Worm (Caenorhabditis elegans) whole organism, late embryonic: ENCODE data around the gene C08E3.13.

ENCODE experiments used
- C08G9.2 ChIP-seq: sonication (generic microtip); optimal IDR thresholded peaks from 2 replicates; lab custom pipeline; 2016; ENCODE audit warnings: mild to moderate bottlenecking, missing genetic modification characterization, moderate library complexity, missing compliant biosample characterization
- C38D4.7 ChIP-seq: fragments of 200-800 bp; sonication (Bioruptor generic); optimal IDR thresholded peaks from 2 replicates; lab custom pipeline; 2018; ENCODE audit warnings: mild to moderate bottlenecking, missing genetic modification characterization, moderate library complexity, missing compliant biosample characterization
- K02D7.2 ChIP-seq: sonication (generic microtip); optimal IDR thresholded peaks from 2 replicates; lab custom pipeline; 2017; ENCODE audit warnings: mild to moderate bottlenecking, missing genetic modification characterization, missing compliant biosample characterization
- K09A11.1 ChIP-seq: sonication (generic microtip); optimal IDR thresholded peaks from 2 replicates; lab custom pipeline; 2017; ENCODE audit warnings: antibody characterized with exemption, mild to moderate bottlenecking, missing genetic modification characterization, missing compliant biosample characterization; ENCODE audit not compliant: insufficient read depth
- T23F11.4 ChIP-seq: fragments of 200-800 bp; sonication (Bioruptor generic); optimal IDR thresholded peaks from 2 replicates; lab custom pipeline; 2018; ENCODE audit warnings: mild to moderate bottlenecking, missing genetic modification characterization, missing compliant biosample characterization
- ceh-14 ChIP-seq: sonication (generic microtip); optimal IDR thresholded peaks from 2 replicates; lab custom pipeline; 2016; ENCODE audit warnings: missing genotype, missing genetic modification characterization, missing compliant biosample characterization
- ceh-19 ChIP-seq: fragments of 200-800 bp; sonication (Bioruptor generic); optimal IDR thresholded peaks from 2 replicates; lab custom pipeline; 2018; ENCODE audit warnings: mild to moderate bottlenecking, missing genetic modification characterization, missing compliant biosample characterization
- ceh-2 ChIP-seq: sonication (generic microtip); optimal IDR thresholded peaks from 2 replicates; lab custom pipeline; 2016; ENCODE audit warnings: missing genotype, missing genetic modification characterization, missing compliant biosample characterization
- ceh-22 ChIP-seq: sonication (generic microtip); optimal IDR thresholded peaks from 2 replicates; lab custom pipeline; 2017; ENCODE audit warnings: missing biosample characterization, missing genetic modification characterization
- ceh-24 ChIP-seq: sonication (generic microtip); optimal IDR thresholded peaks from 2 replicates; lab custom pipeline; 2016; ENCODE audit warnings: mild to moderate bottlenecking, missing genetic modification characterization, missing compliant biosample characterization
- ceh-30 ChIP-seq: fragments of 150-350 bp; optimal IDR thresholded peaks from 2 replicates; lab custom pipeline; 2014; ENCODE audit warnings: missing biosample characterization, missing genetic modification characterization
- ceh-34 ChIP-seq: sonication (generic microtip); optimal IDR thresholded peaks from 2 replicates; lab custom pipeline; 2016; ENCODE audit warnings: mild to moderate bottlenecking, missing genetic modification characterization, missing compliant biosample characterization
- ceh-48 ChIP-seq: sonication (generic microtip); optimal IDR thresholded peaks from 2 replicates; lab custom pipeline; 2016; ENCODE audit warnings: missing genetic modification characterization, inconsistent platforms, missing compliant biosample characterization
- ceh-6 ChIP-seq: fragments of 200-800 bp; sonication (Bioruptor generic); optimal IDR thresholded peaks from 2 replicates; lab custom pipeline; 2018; ENCODE audit warnings: mild to moderate bottlenecking, missing genetic modification characterization, missing compliant biosample characterization
- ceh-9 ChIP-seq: sonication (generic microtip); optimal IDR thresholded peaks from 2 replicates; lab custom pipeline; 2016; ENCODE audit warnings: mild to moderate bottlenecking, missing genetic modification characterization, inconsistent platforms, missing compliant biosample characterization
- che-1 ChIP-seq: sonication (generic microtip); optimal IDR thresholded peaks from 2 replicates; lab custom pipeline; 2016; ENCODE audit warnings: mild to moderate bottlenecking, missing genetic modification characterization, missing compliant biosample characterization
- dve-1 ChIP-seq: sonication (generic microtip); optimal IDR thresholded peaks from 2 replicates; lab custom pipeline; 2017; ENCODE audit warnings: antibody characterized with exemption, mild to moderate bottlenecking, missing genetic modification characterization, missing compliant biosample characterization
- eyg-1 ChIP-seq: sonication (generic microtip); optimal IDR thresholded peaks from 2 replicates; lab custom pipeline; 2016; ENCODE audit warnings: missing genotype, missing genetic modification characterization, missing compliant biosample characterization
- fax-1 ChIP-seq: sonication (generic microtip); optimal IDR thresholded peaks from 2 replicates; lab custom pipeline; 2016; ENCODE audit warnings: missing genotype, missing genetic modification characterization, missing compliant biosample characterization
- fkh-6 ChIP-seq: sonication (generic microtip); optimal IDR thresholded peaks from 2 replicates; lab custom pipeline; 2016; ENCODE audit warnings: missing genetic modification characterization, missing compliant biosample characterization
- hlh-13 ChIP-seq: fragments of 200-800 bp; sonication (Bioruptor generic); optimal IDR thresholded peaks from 2 replicates; lab custom pipeline; 2018; ENCODE audit warnings: mild to moderate bottlenecking, missing genetic modification characterization, missing compliant biosample characterization
- hlh-8 ChIP-seq: sonication (generic microtip); optimal IDR thresholded peaks from 2 replicates; lab custom pipeline; 2016; ENCODE audit warnings: missing genotype, missing genetic modification characterization, missing compliant biosample characterization
- lim-6 ChIP-seq: sonication (generic microtip); optimal IDR thresholded peaks from 2 replicates; lab custom pipeline; 2016; ENCODE audit warnings: missing genetic modification characterization, missing compliant biosample characterization
- madf-2 ChIP-seq: sonication (generic microtip); optimal IDR thresholded peaks from 2 replicates; lab custom pipeline; 2017; ENCODE audit warnings: missing genetic modification characterization, missing compliant biosample characterization
- mec-3 ChIP-seq: sonication (generic microtip); optimal IDR thresholded peaks from 2 replicates; lab custom pipeline; 2016; ENCODE audit warnings: borderline replicate concordance, missing genetic modification characterization, missing compliant biosample characterization
- nhr-11 ChIP-seq: fragments of 150-350 bp; optimal IDR thresholded peaks from 2 replicates; lab custom pipeline; 2014; ENCODE audit warnings: missing biosample characterization, missing genetic modification characterization
- npax-4 ChIP-seq: sonication (generic microtip); optimal IDR thresholded peaks from 2 replicates; lab custom pipeline; 2016; ENCODE audit warnings: missing genetic modification characterization, missing compliant biosample characterization
- pag-3 ChIP-seq: sonication (generic microtip); optimal IDR thresholded peaks from 2 replicates; lab custom pipeline; 2016; ENCODE audit warnings: missing compliant biosample characterization, missing genetic modification characterization, borderline replicate concordance
- pat-9 ChIP-seq: fragments of 200-800 bp; sonication (Bioruptor generic); optimal IDR thresholded peaks from 2 replicates; lab custom pipeline; 2018; ENCODE audit warnings: mild to moderate bottlenecking, missing genetic modification characterization, moderate library complexity, missing compliant biosample characterization
- pha-2 ChIP-seq: sonication (generic microtip); optimal IDR thresholded peaks from 2 replicates; lab custom pipeline; 2017; ENCODE audit warnings: mild to moderate bottlenecking, missing genetic modification characterization, missing compliant biosample characterization
- pha-4 ChIP-seq: fragments of 150-350 bp; optimal IDR thresholded peaks from 2 replicates; lab custom pipeline; 2018; ENCODE audit warnings: missing biosample characterization, missing genetic modification reagents, missing genetic modification characterization
- pqm-1 ChIP-seq: sonication (generic microtip); optimal IDR thresholded peaks from 2 replicates; lab custom pipeline; 2016; ENCODE audit warnings: missing genetic modification characterization, missing compliant biosample characterization
- pros-1 ChIP-seq: fragments of 150-350 bp; optimal IDR thresholded peaks from 2 replicates; lab custom pipeline; 2014; ENCODE audit warnings: missing biosample characterization, missing genetic modification reagents, missing genetic modification characterization
- rnt-1 ChIP-seq: sonication (generic microtip); optimal IDR thresholded peaks from 2 replicates; lab custom pipeline; 2016; ENCODE audit warnings: missing genetic modification characterization, missing compliant biosample characterization
- unc-42 ChIP-seq: sonication (generic microtip); optimal IDR thresholded peaks from 2 replicates; lab custom pipeline; 2016; ENCODE audit warnings: missing genotype, missing genetic modification characterization, missing compliant biosample characterization
- unc-86 ChIP-seq: sonication (generic microtip); optimal IDR thresholded peaks from 2 replicates; lab custom pipeline; 2016; ENCODE audit warnings: missing genetic modification characterization, missing compliant biosample characterization
- ztf-16 ChIP-seq: sonication (generic microtip); optimal IDR thresholded peaks from 2 replicates; lab custom pipeline; 2017; ENCODE audit warnings: missing genetic modification characterization, missing compliant biosample characterization

C08E3.13 gene

DNA sequence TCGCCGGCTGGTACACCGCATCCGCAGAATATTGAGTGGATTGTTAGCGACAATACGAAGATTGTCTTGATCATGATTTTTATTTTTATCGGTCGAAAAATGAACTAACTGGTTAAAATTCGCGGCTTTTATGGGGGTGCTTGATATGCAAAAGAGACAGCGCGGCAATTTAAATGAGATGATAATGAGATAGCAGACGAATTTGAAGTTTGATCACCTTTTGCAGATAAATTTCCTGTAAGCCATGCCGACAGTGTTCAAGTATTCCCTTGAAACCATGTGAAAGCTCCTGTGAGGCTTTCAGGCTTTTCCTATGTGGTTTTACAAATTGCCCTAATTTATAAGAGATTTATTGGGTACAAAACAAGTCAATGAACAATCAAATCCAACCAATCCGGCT lies 14.1 kb upstream of the C08E3.13 start, which contains the start of gene ZC204.17:
Gene ZC204.17, minus strand, starts transcription at position 101 of the 400 bp plus-strand sequence.
- TF ChIP-seq fax-1 (tag; lab: Kevin White, UChicago), result no peak
- no peak for TF ChIP-seq ceh-34 (tag; lab: Kevin White, UChicago)
- no peak for TF ChIP-seq pqm-1 (tag; lab: Kevin White, UChicago)
- TF ChIP-seq rnt-1 (tag; lab: Kevin White, UChicago), result no peak
- no peak for TF ChIP-seq che-1 (tag; lab: Kevin White, UChicago)
- TF ChIP-seq ceh-24 (tag; lab: Kevin White, UChicago), result no peak
- no peak for TF ChIP-seq unc-42
- no peak for TF ChIP-seq ceh-48 (tag; lab: Kevin White, UChicago)
- TF ChIP-seq ceh-19 (GFP tag; lab: Kevin White, UChicago), result no peak
- no peak for TF ChIP-seq C38D4.7
- TF ChIP-seq unc-86, result no peak
- no peak for TF ChIP-seq T23F11.4 (GFP tag; lab: Kevin White, UChicago)

DNA sequence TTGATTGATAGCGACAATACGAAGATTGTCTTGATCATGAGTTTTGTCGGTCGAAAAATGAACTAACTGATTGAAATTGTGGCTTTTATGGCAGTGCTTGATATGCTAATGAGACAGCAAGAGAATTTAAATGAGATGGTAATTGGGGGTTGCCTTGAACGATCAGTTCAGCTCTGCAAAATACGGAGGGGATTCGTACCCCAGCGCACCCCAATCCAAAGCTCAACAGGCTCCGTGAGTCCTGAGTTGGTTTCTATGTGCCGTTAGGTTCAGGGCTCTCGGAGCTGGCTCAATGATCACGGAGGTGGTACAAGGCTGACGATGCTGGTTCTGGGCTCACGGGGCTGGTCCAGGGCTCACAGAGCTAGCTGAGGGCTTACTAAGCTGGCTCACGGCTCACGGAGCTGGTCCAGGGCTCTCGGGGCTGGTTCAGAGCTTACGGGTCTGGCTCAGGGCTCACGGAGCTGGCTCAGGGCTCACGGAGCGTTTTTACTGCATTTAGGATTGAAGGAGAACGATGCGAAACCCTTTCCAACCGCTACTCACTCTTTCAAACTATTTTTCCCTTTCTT lies 12.7 kb upstream of the C08E3.13 start, which contains the start of gene ZC204.6:
Gene ZC204.6, minus strand, starts transcription at position 51 of the 572 bp plus-strand sequence.
- TF ChIP-seq eyg-1 (tag; lab: Kevin White, UChicago), result no peak
- no peak for TF ChIP-seq lim-6 (tag; lab: Kevin White, UChicago)
- TF ChIP-seq ceh-19 (GFP tag; lab: Kevin White, UChicago), result no peak
- TF ChIP-seq ztf-16 (tag; lab: Kevin White, UChicago), result no peak
- no peak for TF ChIP-seq C08G9.2 (tag; lab: Kevin White, UChicago)
- TF ChIP-seq pat-9 (tag; lab: Kevin White, UChicago), result no peak
- TF ChIP-seq mec-3 (tag; lab: Kevin White, UChicago), result no peak
- TF ChIP-seq pha-2 (tag; lab: Kevin White, UChicago), result no peak
- TF ChIP-seq hlh-13 (GFP tag; lab: Kevin White, UChicago), result no peak
- no peak for TF ChIP-seq dve-1 (tag; lab: Kevin White, UChicago)
- no peak for TF ChIP-seq ceh-6 (GFP tag; lab: Kevin White, UChicago)
- TF ChIP-seq ceh-30, result no peak
- no peak for TF ChIP-seq ceh-24 (tag; lab: Kevin White, UChicago)
- TF ChIP-seq nhr-11 (tag; lab: Kevin White, UChicago), result no peak
- no peak for TF ChIP-seq pag-3 (tag; lab: Kevin White, UChicago)
- no peak for TF ChIP-seq ceh-2 (tag; lab: Kevin White, UChicago)
- no peak for TF ChIP-seq fkh-6 (tag; lab: Kevin White, UChicago)
- no peak for TF ChIP-seq K09A11.1 (tag; lab: Kevin White, UChicago)

ce11 chrII:1640496-1640895 lies 8.4 kb upstream of the C08E3.13 start, which contains the start of gene srh-72:
TSS of gene srh-72 (minus strand) at chrII:1640596.
- TF ChIP-seq ceh-19 (GFP tag; lab: Kevin White, UChicago) (no peak), ceh-48 (tag; lab: Kevin White, UChicago) (no peak), unc-42 (no peak), ceh-24 (tag; lab: Kevin White, UChicago) (no peak), C08G9.2 (tag; lab: Kevin White, UChicago) (no peak), ceh-9 (tag; lab: Kevin White, UChicago) (no peak), lim-6 (tag; lab: Kevin White, UChicago) (no peak), npax-4 (tag; lab: Kevin White, UChicago) (no peak), madf-2 (tag; lab: Kevin White, UChicago) (no peak), C38D4.7 (no peak), ceh-22 (no peak), pha-4 (tag; lab: Kevin White, UChicago) (no peak), hlh-8 (tag; lab: Kevin White, UChicago) (no peak), che-1 (tag; lab: Kevin White, UChicago) (no peak), K02D7.2 (tag; lab: Kevin White, UChicago) (no peak), pros-1 (no peak), ceh-14 (no peak)
